Fruit fly (Drosophila melanogaster): ENCODE results near the gene pins.

pins gene

DNA sequence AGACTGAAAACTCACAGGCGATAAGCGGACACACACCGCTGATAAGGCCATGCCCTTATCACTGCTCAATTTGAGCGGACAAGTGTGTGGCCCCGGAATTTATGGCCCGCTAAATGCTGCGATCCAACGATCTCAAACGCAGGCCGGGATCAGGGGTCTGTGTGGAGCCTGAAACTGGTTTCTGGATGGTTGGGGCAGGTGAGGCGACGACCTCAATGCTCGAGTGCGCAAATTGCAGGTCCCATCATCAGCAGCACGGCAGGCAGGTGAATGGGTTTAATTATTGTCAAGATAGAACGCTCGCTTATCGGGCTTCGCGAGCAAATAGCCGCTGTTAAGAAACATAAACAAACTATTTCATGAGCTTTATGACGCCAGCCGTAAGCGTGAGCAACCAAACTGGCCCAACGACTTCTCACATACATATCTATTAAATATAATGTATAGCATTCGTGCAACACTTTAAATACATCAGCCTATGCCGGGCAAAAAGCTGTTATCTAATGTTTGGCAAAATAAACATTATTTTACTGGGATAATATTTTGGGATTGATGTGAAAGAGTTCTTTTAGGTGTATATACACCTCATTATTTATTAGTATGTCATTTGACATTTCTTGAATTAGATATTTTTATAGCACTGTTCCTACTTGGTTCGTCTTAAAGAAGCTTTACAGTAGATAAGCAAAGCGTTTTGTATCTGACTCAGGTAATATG lies 23.1 kb downstream of the pins start (continued):
- TF ChIP-seq CG8089 (GFP tag; optimal IDR thresholded peaks at IDR 0.05) (no peak), ATbp (GFP tag; optimal IDR thresholded peaks at IDR 0.05) (no peak), CG17186 (GFP tag; optimal IDR thresholded peaks at IDR 0.05) (no peak), Hmr (GFP tag; optimal IDR thresholded peaks at IDR 0.05) (peak; percentile 26), Taf1 (GFP tag; IDR thresholded peaks at IDR 0.05) (no peak), gsb-n (tag; optimal IDR thresholded peaks at IDR 0.05) (no peak), Atf3 (GFP tag; optimal IDR thresholded peaks at IDR 0.05) (no peak), h (optimal IDR thresholded peaks at IDR 0.05) (no peak), Camta (GFP tag; optimal IDR thresholded peaks at IDR 0.05) (no peak), CG12659 (GFP tag; optimal IDR thresholded peaks at IDR 0.05) (no peak), ara (GFP tag; IDR thresholded peaks at IDR 0.05) (no peak), Dll (GFP tag; IDR thresholded peaks at IDR 0.05; ENCODE audit: partially characterized antibody) (no peak), CG2116 (GFP tag; optimal IDR thresholded peaks at IDR 0.05) (no peak), CG1233 (GFP tag; optimal IDR thresholded peaks at IDR 0.05) (no peak), CG6813 (GFP tag; optimal IDR thresholded peaks at IDR 0.05) (no peak), CG32772 (GFP tag; IDR thresholded peaks at IDR 0.05) (no peak), chinmo (GFP tag; IDR thresholded peaks at IDR 0.05; ENCODE audit: partially characterized antibody) (0 out of 4 replicates have a peak, but pooled peaks have one; percentile 46), CG6791 (GFP tag; IDR thresholded peaks at IDR 0.05; ENCODE audit: partially characterized antibody) (no peak), Hr51 (GFP tag; optimal IDR thresholded peaks at IDR 0.05) (peak in 1 of 2 experiments; percentile 25), CG7839 (tag; optimal IDR thresholded peaks at IDR 0.05) (peak; percentile 3), HLH4C (GFP tag; IDR thresholded peaks at IDR 0.05; ENCODE audit: partially characterized antibody) (no peak), sqz (GFP tag; optimal IDR thresholded peaks at IDR 0.05) (no peak), CG2678 (tag; optimal IDR thresholded peaks at IDR 0.05) (peak; percentile 47), Hey (tag; optimal IDR thresholded peaks at IDR 0.05) (peak; percentile 49), BtbVII (GFP tag; optimal IDR thresholded peaks at IDR 0.05) (peak; percentile 44), cato (GFP tag; optimal IDR thresholded peaks at IDR 0.05; ENCODE audit: borderline replicate concordance) (no peak), repo (GFP tag; optimal IDR thresholded peaks at IDR 0.05) (no peak)

DNA sequence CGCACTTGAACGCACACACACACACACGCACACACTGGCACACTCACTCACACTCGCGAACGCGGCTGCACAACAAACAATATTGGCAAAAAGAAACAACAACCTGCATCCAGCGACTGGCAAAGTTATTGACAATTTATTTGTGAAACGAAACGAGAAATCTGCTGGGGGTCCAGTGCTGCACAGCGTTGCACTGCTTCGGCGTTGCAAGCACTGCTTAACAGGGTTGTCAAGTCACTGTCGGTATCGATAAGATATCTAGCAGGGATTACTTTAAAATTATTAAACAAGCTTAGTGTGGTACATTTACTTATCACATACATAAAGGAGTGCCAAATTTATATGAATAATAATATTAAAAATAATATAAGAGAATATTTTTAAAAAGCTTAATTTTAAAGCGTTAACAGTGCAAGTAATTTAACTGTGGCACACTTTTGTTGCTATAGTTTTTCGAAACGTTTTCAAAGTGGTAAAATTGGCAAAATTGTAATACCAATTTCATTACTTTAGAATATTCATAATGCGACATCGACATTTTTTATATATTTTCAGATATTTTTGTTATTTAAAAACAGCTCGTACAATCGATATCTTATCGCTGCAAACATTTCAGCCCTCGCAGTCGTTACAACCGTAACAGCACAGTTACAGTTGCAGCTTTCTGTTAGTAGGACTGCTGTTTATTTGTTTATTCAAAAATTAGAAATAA lies 24.7 kb downstream of the pins start, which contains the start of the genes dsd and Tusp:
Gene dsd, minus strand, starts transcription at position 179 of the 712 bp plus-strand sequence.
Gene Tusp, plus strand, starts transcription at position 662 of the 712 bp plus-strand sequence.
- peak; percentile 81 for TF ChIP-seq NfI (GFP tag; optimal IDR thresholded peaks at IDR 0.05)
- peak; percentile 37 for TF ChIP-seq pb (GFP tag; optimal IDR thresholded peaks at IDR 0.05)
- TF ChIP-seq Myb (GFP tag; optimal IDR thresholded peaks at IDR 0.05) = peak; percentile 63
- TF ChIP-seq CG17361 (GFP tag; IDR thresholded peaks at IDR 0.05) = peak; percentile 85
- TF ChIP-seq CG10274 (GFP tag; optimal IDR thresholded peaks at IDR 0.05) = peak; percentile 23
- TF ChIP-seq CG7928 (GFP tag; optimal IDR thresholded peaks at IDR 0.05) = peak; percentile 74
- no peak for TF ChIP-seq fd64A (GFP tag; optimal IDR thresholded peaks at IDR 0.05)
- TF ChIP-seq CG13624 (GFP tag; optimal IDR thresholded peaks at IDR 0.05) = peak; percentile 74
- no peak for TF ChIP-seq corto (GFP tag; optimal IDR thresholded peaks at IDR 0.05)
- TF ChIP-seq CG4854 (GFP tag; optimal IDR thresholded peaks at IDR 0.05) = peak; percentile 48
- peak; percentile 68 for TF ChIP-seq CG4820 (GFP tag; optimal IDR thresholded peaks at IDR 0.05)
- TF ChIP-seq fd102C (GFP tag; optimal IDR thresholded peaks at IDR 0.05) = no peak
- peak; percentile 69 for TF ChIP-seq CG14441 (GFP tag; IDR thresholded peaks at IDR 0.05)
- peak; percentile 65 for TF ChIP-seq Nf-YC (tag; optimal IDR thresholded peaks at IDR 0.05)
- TF ChIP-seq CG30431 (GFP tag; optimal IDR thresholded peaks at IDR 0.05) = peak; percentile 64
- TF ChIP-seq CG6654 (GFP tag; optimal IDR thresholded peaks at IDR 0.05) = peak; percentile 10
- peak; percentile 79 for TF ChIP-seq CG18599 (GFP tag; optimal IDR thresholded peaks at IDR 0.05)
- TF ChIP-seq CG10654 (GFP tag; optimal IDR thresholded peaks at IDR 0.05) = peak; percentile 66
- no peak for TF ChIP-seq br (optimal IDR thresholded peaks at IDR 0.05)
- peak; percentile 9; the same call in 1 of the 2 replicates for TF ChIP-seq CG43689 (GFP tag; IDR thresholded peaks at IDR 0.05)
- peak; percentile 55; the same call in 1 of the 2 replicates for TF ChIP-seq CG7372 (GFP tag; IDR thresholded peaks at IDR 0.05)
- peak; percentile 72 for TF ChIP-seq CG18262 (tag; optimal IDR thresholded peaks at IDR 0.05)

Data from whole organism, embryonic.